Fruit fly (Drosophila melanogaster): ENCODE results near the gene CG32110.

The CG32110 gene

dm6 chr3L:12806290-12806743, 2.2 kb upstream of the CG32110 start (continued):
- TF ChIP-seq CG18764 (GFP tag; optimal IDR thresholded peaks at IDR 0.05) (peak; percentile 13), Max (GFP tag; optimal IDR thresholded peaks at IDR 0.05) (no peak), ash1 (GFP tag; optimal IDR thresholded peaks at IDR 0.05) (no peak), nmo (GFP tag; optimal IDR thresholded peaks at IDR 0.05) (no peak), p53 (GFP tag; optimal IDR thresholded peaks at IDR 0.05) (no peak), pan (optimal IDR thresholded peaks at IDR 0.05) (no peak), pan (GFP tag; optimal IDR thresholded peaks at IDR 0.05 in 1 of 2, IDR thresholded peaks at IDR 0.05 in 1 of 2) (peak in 1 of 2 experiments; percentile 45), aop (GFP tag; IDR thresholded peaks at IDR 0.05) (no peak), pho (GFP tag; optimal IDR thresholded peaks at IDR 0.05) (no peak), CG11093 (GFP tag; IDR thresholded peaks at IDR 0.05) (no peak), lov (optimal IDR thresholded peaks at IDR 0.05) (no peak), lov (GFP tag; IDR thresholded peaks at IDR 0.05) (no peak; the same call in 2 of the 3 replicates), Lhr (GFP tag; optimal IDR thresholded peaks at IDR 0.05) (no peak), Xrp1 (GFP tag; IDR thresholded peaks at IDR 0.05) (peak; percentile 57), run (tag; optimal IDR thresholded peaks at IDR 0.05) (peak; percentile 9), fu2 (GFP tag; optimal IDR thresholded peaks at IDR 0.05) (no peak), CG12769 (tag; optimal IDR thresholded peaks at IDR 0.05) (no peak), al (GFP tag; IDR thresholded peaks at IDR 0.05) (no peak), bowl (GFP tag; IDR thresholded peaks at IDR 0.05) (no peak), Lpt (GFP tag; optimal IDR thresholded peaks at IDR 0.05) (no peak), CG10654 (GFP tag; optimal IDR thresholded peaks at IDR 0.05) (peak; percentile 43), CG13287 (GFP tag; IDR thresholded peaks at IDR 0.05; ENCODE audit: partially characterized antibody) (no peak), lbe (GFP tag; optimal IDR thresholded peaks at IDR 0.05) (peak; percentile 55), h (optimal IDR thresholded peaks at IDR 0.05) (no peak), Dbx (GFP tag; IDR thresholded peaks at IDR 0.05) (no peak), CG43689 (GFP tag; IDR thresholded peaks at IDR 0.05) (no peak), CG33557 (GFP tag; optimal IDR thresholded peaks at IDR 0.05) (peak; percentile 37), D19A (tag; optimal IDR thresholded peaks at IDR 0.05) (peak; percentile 76), CG11560 (tag; IDR thresholded peaks at IDR 0.05) (no peak), CG12299 (tag; optimal IDR thresholded peaks at IDR 0.05) (peak; percentile 68), gem (tag; optimal IDR thresholded peaks at IDR 0.05) (peak; percentile 73), Mes4 (GFP tag; optimal IDR thresholded peaks at IDR 0.05) (no peak), sqz (GFP tag; optimal IDR thresholded peaks at IDR 0.05) (no peak), CG15011 (GFP tag; optimal IDR thresholded peaks at IDR 0.05) (no peak), dimm (GFP tag; IDR thresholded peaks at IDR 0.05) (no peak), cg (GFP tag; optimal IDR thresholded peaks at IDR 0.05) (peak; percentile 81), CG12219 (GFP tag; optimal IDR thresholded peaks at IDR 0.05) (peak; percentile 57), CG30403 (GFP tag; optimal IDR thresholded peaks at IDR 0.05) (peak; percentile 40), Hr3 (GFP tag; optimal IDR thresholded peaks at IDR 0.05) (peak; percentile 45), Mrtf (GFP tag; IDR thresholded peaks at IDR 0.05) (no peak), CrebB (tag; optimal IDR thresholded peaks at IDR 0.05) (no peak), pb (GFP tag; optimal IDR thresholded peaks at IDR 0.05) (no peak), Usf (GFP tag; optimal IDR thresholded peaks at IDR 0.05) (no peak), z (GFP tag; IDR thresholded peaks at IDR 0.05) (no peak), CG14860 (GFP tag; IDR thresholded peaks at IDR 0.05; ENCODE audit: partially characterized antibody) (no peak), ftz-f1 (GFP tag; optimal IDR thresholded peaks at IDR 0.05) (no peak), bcd (GFP tag; optimal IDR thresholded peaks at IDR 0.05) (no peak), Atf6 (GFP tag; IDR thresholded peaks at IDR 0.05) (no peak), vvl (GFP tag; IDR thresholded peaks at IDR 0.05) (peak; percentile 69), zfh2 (GFP tag; optimal IDR thresholded peaks at IDR 0.05) (no peak), dm (GFP tag; optimal IDR thresholded peaks at IDR 0.05) (no peak), CG9609 (GFP tag; optimal IDR thresholded peaks at IDR 0.05) (no peak), CG18619 (GFP tag; optimal IDR thresholded peaks at IDR 0.05) (peak; percentile 38), esg (GFP tag; conservative IDR thresholded peaks at IDR 0.05) (no peak)

All from whole organism, embryonic.